Worm (Caenorhabditis elegans) whole organism, mixed stage, embryonic: ENCODE measurements around the gene K09C8.7.

Experiments
- M03D4.4 ChIP-seq: sonication (generic microtip); optimal IDR thresholded peaks from 2 replicates; lab custom pipeline; 2017; ENCODE audit warnings: mild to moderate bottlenecking, missing genetic modification characterization, missing compliant biosample characterization
- bed-3 ChIP-seq: fragments of 200-800 bp; sonication (Bioruptor generic); optimal IDR thresholded peaks from 3 replicates; lab custom pipeline; 2018; ENCODE audit warnings: mild to moderate bottlenecking, missing genetic modification characterization, moderate library complexity, missing compliant biosample characterization
- blmp-1 ChIP-seq: fragments of 150-350 bp; optimal IDR thresholded peaks from 2 replicates; lab custom pipeline; 2014; ENCODE audit warnings: missing biosample characterization, missing genetic modification characterization
- ceh-39 ChIP-seq: fragments of 150-350 bp; optimal IDR thresholded peaks from 2 replicates; lab custom pipeline; 2014; ENCODE audit warnings: missing biosample characterization, missing genetic modification characterization
- ceh-43 ChIP-seq: fragments of 200-800 bp; sonication (Bioruptor generic); optimal IDR thresholded peaks from 2 replicates; lab custom pipeline; 2018; ENCODE audit warnings: mild to moderate bottlenecking, missing genetic modification characterization, moderate library complexity, missing compliant biosample characterization
- ceh-83 ChIP-seq: fragments of 200-800 bp; sonication (Bioruptor generic); optimal IDR thresholded peaks from 2 replicates; lab custom pipeline; 2018; ENCODE audit warnings: mild to moderate bottlenecking, missing genetic modification characterization, missing compliant biosample characterization
- ces-1 ChIP-seq: fragments of 150-350 bp; optimal IDR thresholded peaks from 2 replicates; lab custom pipeline; 2014; ENCODE audit warnings: missing biosample characterization, missing genetic modification reagents, missing genetic modification characterization
- cnd-1 ChIP-seq: fragments of 200-800 bp; sonication (Bioruptor generic); optimal IDR thresholded peaks from 2 replicates; lab custom pipeline; 2018; ENCODE audit warnings: mild to moderate bottlenecking, missing genetic modification characterization, missing compliant biosample characterization
- drap-1 ChIP-seq: fragments of 200-800 bp; sonication (Bioruptor generic); optimal IDR thresholded peaks from 3 replicates; lab custom pipeline; 2018; ENCODE audit warnings: mild to moderate bottlenecking, missing genetic modification characterization, missing compliant biosample characterization
- elt-1 ChIP-seq: sonication (generic microtip); optimal IDR thresholded peaks from 2 replicates; lab custom pipeline; 2017; ENCODE audit warnings: missing genetic modification characterization, mild to moderate bottlenecking, missing compliant biosample characterization, antibody characterized with exemption, moderate library complexity, borderline replicate concordance; ENCODE audit not compliant: insufficient read depth
- elt-3 ChIP-seq: fragments of 150-350 bp; optimal IDR thresholded peaks from 2 replicates; lab custom pipeline; 2014; ENCODE audit warnings: missing biosample characterization, missing genetic modification characterization
- flh-1 ChIP-seq: fragments of 200-800 bp; sonication (Bioruptor generic); optimal IDR thresholded peaks from 2 replicates; lab custom pipeline; 2018; ENCODE audit warnings: mild to moderate bottlenecking, missing genetic modification characterization, moderate library complexity, missing compliant biosample characterization
- ham-2 ChIP-seq: fragments of 200-800 bp; sonication (Bioruptor generic); optimal IDR thresholded peaks from 2 replicates; lab custom pipeline; 2018; ENCODE audit warnings: mild to moderate bottlenecking, missing genetic modification characterization, missing compliant biosample characterization
- hlh-1 ChIP-seq: fragments of 150-350 bp; optimal IDR thresholded peaks from 2 replicates; lab custom pipeline; 2014; ENCODE audit warnings: missing biosample characterization, missing genetic modification reagents, missing genetic modification characterization
- lin-13 ChIP-seq: fragments of 150-350 bp; optimal IDR thresholded peaks from 2 replicates; lab custom pipeline; 2014; ENCODE audit warnings: missing biosample characterization, missing genetic modification characterization
- lin-32 ChIP-seq: fragments of 200-800 bp; sonication (Bioruptor generic); optimal IDR thresholded peaks from 2 replicates; lab custom pipeline; 2018; ENCODE audit warnings: mild to moderate bottlenecking, missing genetic modification characterization, missing compliant biosample characterization
- lsy-2 ChIP-seq: fragments of 150-350 bp; optimal IDR thresholded peaks from 2 replicates; lab custom pipeline; 2014; ENCODE audit warnings: missing biosample characterization, missing genetic modification characterization
- mab-5 ChIP-seq: fragments of 150-350 bp; optimal IDR thresholded peaks from 2 replicates; lab custom pipeline; 2014; ENCODE audit warnings: missing biosample characterization, missing genetic modification characterization
- mep-1 ChIP-seq: fragments of 150-350 bp; optimal IDR thresholded peaks from 2 replicates; lab custom pipeline; 2017; ENCODE audit warnings: missing biosample characterization, missing genetic modification reagents, missing genetic modification characterization, inconsistent platforms
- mls-2 ChIP-seq: sonication (generic microtip); optimal IDR thresholded peaks from 2 replicates; lab custom pipeline; 2016; ENCODE audit warnings: mild to moderate bottlenecking, missing genetic modification characterization, moderate library complexity, missing compliant biosample characterization
- nhr-12 ChIP-seq: fragments of 150-350 bp; optimal IDR thresholded peaks from 2 replicates; lab custom pipeline; 2014; ENCODE audit warnings: missing biosample characterization, missing genetic modification characterization
- nhr-2 ChIP-seq: fragments of 150-350 bp; optimal IDR thresholded peaks from 2 replicates; lab custom pipeline; 2014; ENCODE audit warnings: missing biosample characterization, missing genetic modification characterization
- nhr-237 ChIP-seq: fragments of 150-350 bp; optimal IDR thresholded peaks from 2 replicates; lab custom pipeline; 2014; ENCODE audit warnings: missing biosample characterization, missing genetic modification characterization
- nhr-28 ChIP-seq: fragments of 150-350 bp; optimal IDR thresholded peaks from 2 replicates; lab custom pipeline; 2014; ENCODE audit warnings: missing biosample characterization, missing genetic modification characterization
- nhr-76 ChIP-seq: sonication (generic microtip); optimal IDR thresholded peaks from 2 replicates; lab custom pipeline; 2017; ENCODE audit warnings: missing biosample characterization, missing genetic modification characterization
- pha-4 ChIP-seq: fragments of 150-350 bp; optimal IDR thresholded peaks from 2 replicates; lab custom pipeline; 2018; ENCODE audit warnings: missing biosample characterization, missing genetic modification reagents, missing genetic modification characterization
- sem-2 ChIP-seq: fragments of 200-800 bp; sonication (Bioruptor generic); optimal IDR thresholded peaks from 2 replicates; lab custom pipeline; 2018; ENCODE audit warnings: mild to moderate bottlenecking, missing genetic modification characterization, missing compliant biosample characterization
- snpc-4 ChIP-seq: fragments of 150-350 bp; optimal IDR thresholded peaks from 2 replicates; lab custom pipeline; 2014; ENCODE audit warnings: missing biosample characterization, missing genetic modification characterization
- sptf-1 ChIP-seq: sonication (generic microtip); optimal IDR thresholded peaks from 2 replicates; lab custom pipeline; 2017; ENCODE audit warnings: mild to moderate bottlenecking, missing genetic modification characterization, moderate library complexity, missing compliant biosample characterization
- tbx-8 ChIP-seq: fragments of 200-800 bp; sonication (Bioruptor generic); optimal IDR thresholded peaks from 2 replicates; lab custom pipeline; 2018; ENCODE audit warnings: mild to moderate bottlenecking, missing genetic modification characterization, moderate library complexity, missing compliant biosample characterization
- unc-120 ChIP-seq: sonication (generic microtip); optimal IDR thresholded peaks from 2 replicates; lab custom pipeline; 2017; ENCODE audit warnings: missing genetic modification characterization, missing compliant biosample characterization; ENCODE audit not compliant: poor library complexity, severe bottlenecking
- unc-39 ChIP-seq: fragments of 150-350 bp; optimal IDR thresholded peaks from 2 replicates; lab custom pipeline; 2014; ENCODE audit warnings: missing biosample characterization, missing genetic modification characterization
- unc-62 ChIP-seq: fragments of 150-350 bp; optimal IDR thresholded peaks from 2 replicates; lab custom pipeline; 2014; ENCODE audit warnings: missing biosample characterization, missing genetic modification reagents, missing genetic modification characterization
- zip-8 ChIP-seq: fragments of 150-350 bp; optimal IDR thresholded peaks from 2 replicates; lab custom pipeline; 2014; ENCODE audit warnings: missing biosample characterization, missing genetic modification characterization
- ztf-11 ChIP-seq: fragments of 150-350 bp; optimal IDR thresholded peaks from 2 replicates; lab custom pipeline; 2014; ENCODE audit warnings: missing biosample characterization, missing genetic modification characterization

Gene K09C8.7

DNA sequence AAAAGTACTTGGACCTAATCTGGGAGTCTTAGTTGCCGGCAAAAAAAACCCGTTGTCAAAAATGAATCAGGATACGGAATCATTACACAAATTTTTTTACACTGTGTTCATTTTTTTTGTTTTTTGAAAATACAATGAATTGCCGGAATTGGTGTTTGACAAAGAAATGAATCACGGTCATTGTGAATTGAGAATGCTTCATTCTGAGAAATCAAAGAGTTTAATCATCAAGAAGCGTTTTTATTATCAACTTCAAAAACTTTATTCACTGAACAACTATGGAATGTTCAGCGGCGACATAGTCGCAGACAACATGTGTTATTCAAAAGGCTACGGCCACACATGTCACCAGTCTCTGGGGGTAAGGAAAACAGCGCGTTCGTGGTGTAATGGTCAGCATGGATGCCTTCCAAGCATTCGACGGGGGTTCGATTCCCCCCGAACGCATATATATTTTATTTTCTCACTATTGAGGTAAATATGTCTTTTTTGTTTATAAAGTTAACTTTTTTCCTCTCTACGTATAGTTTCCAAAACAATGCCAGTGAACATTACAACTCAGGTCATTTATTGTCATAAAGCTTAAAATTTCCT, 12.4 kb upstream of the K09C8.7 start, which contains the start of gene nas-10:
Gene nas-10, minus strand, starts transcription at position 51 of the 594 bp plus-strand sequence.
- TF ChIP-seq nhr-2 (tag; lab: Kevin White, UChicago) (no peak), ces-1 (GFP tag; lab: Kevin White, UChicago) (peak; percentile 50), tbx-8 (peak; percentile 30), nhr-237 (tag; lab: Kevin White, UChicago) (no peak), cnd-1 (tag; lab: Kevin White, UChicago) (peak; percentile 83), M03D4.4 (peak; percentile 92), sem-2 (GFP tag; lab: Kevin White, UChicago) (peak; percentile 80), elt-3 (tag; lab: Kevin White, UChicago) (no peak), zip-8 (no peak), blmp-1 (tag; lab: Kevin White, UChicago) (no peak), nhr-12 (tag; lab: Kevin White, UChicago) (no peak), ham-2 (GFP tag; lab: Kevin White, UChicago) (peak; percentile 73), lin-13 (tag; lab: Kevin White, UChicago) (no peak), nhr-76 (no peak), bed-3 (peak; percentile 76), drap-1 (GFP tag; lab: Kevin White, UChicago) (peak; percentile 88), ceh-39 (no peak), lsy-2 (no peak), nhr-28 (tag; lab: Kevin White, UChicago) (peak; percentile 17), snpc-4 (tag; lab: Kevin White, UChicago) (no peak), ztf-11 (tag; lab: Kevin White, UChicago) (peak; percentile 38), ceh-83 (peak; percentile 90), unc-62 (GFP tag; lab: Kevin White, UChicago) (no peak), mep-1 (tag; lab: Kevin White, UChicago) (peak; percentile 61), unc-39 (tag; lab: Kevin White, UChicago) (peak; percentile 10), mls-2 (peak; percentile 95), flh-1 (GFP tag; lab: Kevin White, UChicago) (peak; percentile 51), mab-5 (tag; lab: Kevin White, UChicago) (no peak), unc-120 (tag; lab: Kevin White, UChicago) (peak; percentile 86), hlh-1 (tag; lab: Kevin White, UChicago) (peak; percentile 57), ceh-43 (GFP tag; lab: Kevin White, UChicago) (peak; percentile 68), pha-4 (peak; percentile 65), lin-32 (GFP tag; lab: Kevin White, UChicago) (peak; percentile 76), sptf-1 (tag; lab: Kevin White, UChicago) (peak; percentile 95), elt-1 (no peak)

- TF ChIP-seq ceh-39: no peak
- no peak for TF ChIP-seq pha-4
- TF ChIP-seq nhr-12 (tag; lab: Kevin White, UChicago): no peak
- TF ChIP-seq ceh-43 (GFP tag; lab: Kevin White, UChicago): no peak
- no peak for TF ChIP-seq blmp-1 (tag; lab: Kevin White, UChicago)
- no peak for TF ChIP-seq bed-3
- TF ChIP-seq nhr-28 (tag; lab: Kevin White, UChicago): no peak
- no peak for TF ChIP-seq M03D4.4
- TF ChIP-seq sem-2 (GFP tag; lab: Kevin White, UChicago): no peak
- no peak for TF ChIP-seq elt-1
- no peak for TF ChIP-seq sptf-1 (tag; lab: Kevin White, UChicago)
- no peak for TF ChIP-seq lin-13 (tag; lab: Kevin White, UChicago)
- TF ChIP-seq mab-5 (tag; lab: Kevin White, UChicago): no peak
- no peak for TF ChIP-seq drap-1 (GFP tag; lab: Kevin White, UChicago)
Observed at ce11 chrX:10961724-10962123, 10.5 kb upstream of the K09C8.7 start.

- TF ChIP-seq nhr-76 (no peak), elt-3 (tag; lab: Kevin White, UChicago) (no peak), unc-39 (tag; lab: Kevin White, UChicago) (no peak), ztf-11 (tag; lab: Kevin White, UChicago) (no peak), ham-2 (GFP tag; lab: Kevin White, UChicago) (no peak), mab-5 (tag; lab: Kevin White, UChicago) (no peak), blmp-1 (tag; lab: Kevin White, UChicago) (no peak), ceh-83 (no peak), flh-1 (GFP tag; lab: Kevin White, UChicago) (no peak), sptf-1 (tag; lab: Kevin White, UChicago) (no peak)
Observed at ce11 chrX:10959136-10959535, 7.9 kb upstream of the K09C8.7 start, which contains the start of gene K09C8.2. TSS of gene K09C8.2 (plus strand) at chrX:10959436.
